Worm (Caenorhabditis elegans) whole organism, early embryonic: Measurements from ENCODE around the gene fut-5.

ENCODE experiments used
- F13C5.2 ChIP-seq: sonication (generic microtip); optimal IDR thresholded peaks from 2 replicates; lab custom pipeline; 2017; ENCODE audit warnings: mild to moderate bottlenecking, missing genetic modification characterization, inconsistent platforms, missing compliant biosample characterization
- aly-1 ChIP-seq: sonication (generic microtip); optimal IDR thresholded peaks from 2 replicates; lab custom pipeline; 2016; ENCODE audit warnings: missing genetic modification characterization, missing compliant biosample characterization
- ama-1 ChIP-seq: fragments of 150-350 bp; optimal IDR thresholded peaks from 2 replicates; lab custom pipeline; 2014
- ceh-13 ChIP-seq: fragments of 200-800 bp; sonication (Bioruptor generic); optimal IDR thresholded peaks from 2 replicates; lab custom pipeline; 2018; ENCODE audit warnings: mild to moderate bottlenecking, missing genetic modification characterization, missing compliant biosample characterization
- ceh-36 ChIP-seq: sonication (generic microtip); optimal IDR thresholded peaks from 2 replicates; lab custom pipeline; 2016; ENCODE audit warnings: missing genetic modification characterization, inconsistent platforms, missing compliant biosample characterization
- flt-1 ChIP-seq: fragments of 200-800 bp; sonication (Bioruptor generic); IDR thresholded peaks from 2 replicates; pipeline ENCODE4 v1.3.6; 2022; ENCODE audit warnings: missing genetic modification characterization, missing compliant biosample characterization
- hmbx-1 ChIP-seq: sonication (generic microtip); optimal IDR thresholded peaks from 2 replicates; lab custom pipeline; 2016; ENCODE audit warnings: mild to moderate bottlenecking, missing genetic modification characterization, missing compliant biosample characterization
- pes-1 ChIP-seq: fragments of 200-800 bp; sonication (Bioruptor generic); IDR thresholded peaks from 2 replicates; pipeline ENCODE4 v1.3.6; 2022; ENCODE audit warnings: missing genetic modification reagents, missing genetic modification characterization, missing compliant biosample characterization
- scrt-1 ChIP-seq: fragments of 200-800 bp; sonication (Bioruptor generic); IDR thresholded peaks from 2 replicates; pipeline ENCODE4 v1.3.6; 2022; ENCODE audit warnings: missing genetic modification characterization, missing compliant biosample characterization
- tbx-11 ChIP-seq: fragments of 200-800 bp; sonication (Bioruptor generic); IDR thresholded peaks from 2 replicates; pipeline ENCODE4 v1.3.6; 2022; ENCODE audit warnings: missing genetic modification characterization, missing compliant biosample characterization
- tbx-37 ChIP-seq: fragments of 200-800 bp; sonication (Bioruptor generic); conservative IDR thresholded peaks from 2 replicates; pipeline ENCODE4 v1.3.6; 2022; ENCODE audit warnings: missing genetic modification reagents, missing genetic modification characterization, missing compliant biosample characterization
- tra-4 ChIP-seq: sonication (generic microtip); optimal IDR thresholded peaks from 2 replicates; lab custom pipeline; 2017; ENCODE audit warnings: missing genetic modification characterization, missing compliant biosample characterization

Gene fut-5

DNA sequence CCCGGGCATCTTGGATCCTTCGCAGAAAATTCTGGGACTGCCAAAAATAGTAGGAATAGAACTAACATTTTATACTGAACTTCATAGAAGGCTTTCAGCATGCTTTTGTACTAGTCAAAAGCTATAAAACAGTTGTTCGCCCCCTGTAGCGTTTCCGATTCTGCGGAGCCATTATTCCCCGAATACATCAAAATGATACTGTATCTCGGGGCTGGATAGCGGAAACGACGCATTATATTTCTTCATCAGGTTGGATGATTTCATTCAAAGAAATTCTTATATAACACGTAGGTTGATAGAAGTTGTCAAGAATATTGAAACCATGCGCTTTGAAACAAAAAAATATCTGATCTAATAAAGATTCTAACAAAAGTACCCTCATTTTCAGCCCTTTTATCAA lies 49.5 kb downstream of the fut-5 start, which contains the start of gene clec-137:
TSS of gene clec-137 (minus strand) at position 101 of the 400 bp plus-strand sequence.
- TF ChIP-seq ama-1 (lab: Kevin White, UChicago) (no peak), aly-1 (tag; lab: Kevin White, UChicago) (no peak), scrt-1 (GFP tag; lab: Robert Waterston, UW) (no peak), pes-1 (GFP tag; lab: Robert Waterston, UW) (no peak), ceh-36 (tag; lab: Kevin White, UChicago) (no peak), ceh-13 (GFP tag; lab: Kevin White, UChicago) (no peak), flt-1 (GFP tag; lab: Robert Waterston, UW) (no peak), tra-4 (tag; lab: Kevin White, UChicago) (no peak), F13C5.2 (tag; lab: Kevin White, UChicago) (no peak), tbx-37 (GFP tag; lab: Robert Waterston, UW) (no peak), hmbx-1 (no peak)

DNA sequence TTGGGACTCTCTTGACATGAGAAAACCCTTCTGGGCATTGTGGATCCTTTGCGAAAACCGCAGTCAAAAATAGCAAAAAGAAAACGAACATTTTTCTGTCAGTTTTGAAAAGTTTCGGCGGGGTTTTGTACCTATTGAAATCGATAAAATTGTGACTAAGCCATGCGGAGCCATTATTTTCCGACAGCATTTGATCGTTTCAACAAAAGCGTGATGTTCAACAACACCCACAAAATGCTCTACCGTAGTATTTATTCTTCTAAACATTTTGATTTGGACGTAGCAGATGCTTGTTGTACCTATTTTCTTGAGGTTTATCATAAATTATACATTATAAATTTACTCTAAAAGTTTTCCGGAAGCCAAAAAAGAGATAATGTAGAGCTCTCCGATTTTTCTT lies 51.0 kb downstream of the fut-5 start, which contains the start of gene clec-136:
TSS of gene clec-136 (minus strand) at position 101 of the 400 bp plus-strand sequence.
- TF ChIP-seq tbx-11 (GFP tag; lab: Robert Waterston, UW) = no peak
